Fruit fly (Drosophila melanogaster) whole organism, embryonic: ENCODE measurements around the gene Cyp4d14.

Experiments used
- Antp ChIP-seq: fragments of 200-800 bp; sonication (Bioruptor generic); optimal IDR thresholded peaks from 3 replicates; lab custom pipeline; 2016; ENCODE audit warnings: missing biosample characterization, missing genetic modification characterization
- Atf6 ChIP-seq: fragments of 200-800 bp; sonication (Bioruptor generic); IDR thresholded peaks from 2 replicates; pipeline ENCODE4 v1.3.6; 2022; ENCODE audit warnings: missing biosample characterization, missing genetic modification characterization
- CG11085 ChIP-seq: fragments of 200-800 bp; sonication (Bioruptor generic); IDR thresholded peaks from 2 replicates; pipeline ENCODE4 v1.3.6; 2022; ENCODE audit warnings: missing biosample characterization, missing genetic modification characterization
- CG12391 ChIP-seq: fragments of 200-800 bp; sonication (Bioruptor generic); optimal IDR thresholded peaks from 3 replicates; lab custom pipeline; 2018; ENCODE audit warnings: missing biosample characterization, mild to moderate bottlenecking, missing genetic modification characterization, moderate library complexity
- CG15073 ChIP-seq: fragments of 200-800 bp; sonication (Bioruptor generic); optimal IDR thresholded peaks from 2 replicates; lab custom pipeline; 2016; ENCODE audit warnings: missing biosample characterization, missing genetic modification characterization
- CG15601 ChIP-seq: fragments of 200-800 bp; sonication (Bioruptor generic); optimal IDR thresholded peaks from 3 replicates; lab custom pipeline; 2019; ENCODE audit warnings: missing biosample characterization, mild to moderate bottlenecking, missing genetic modification characterization, moderate library complexity
- CG1647 ChIP-seq: fragments of 200-800 bp; sonication (Bioruptor generic); optimal IDR thresholded peaks from 3 replicates; lab custom pipeline; 2016; ENCODE audit warnings: missing biosample characterization, missing genetic modification characterization
- CG16863 ChIP-seq: fragments of 200-800 bp; sonication (Bioruptor generic); optimal IDR thresholded peaks from 3 replicates; lab custom pipeline; 2016; ENCODE audit warnings: missing biosample characterization, missing genetic modification characterization
- CG17829 ChIP-seq: fragments of 200-800 bp; optimal IDR thresholded peaks from 2 replicates; lab custom pipeline; 2019; ENCODE audit warnings: missing biosample characterization, mild to moderate bottlenecking, missing genetic modification characterization, moderate library complexity
- CG30020 ChIP-seq: fragments of 200-800 bp; optimal IDR thresholded peaks from 2 replicates; lab custom pipeline; 2019; ENCODE audit warnings: missing biosample characterization, mild to moderate bottlenecking, missing genetic modification characterization, moderate library complexity
- CG30403 ChIP-seq: fragments of 200-800 bp; sonication (Bioruptor generic); optimal IDR thresholded peaks from 3 replicates; lab custom pipeline; 2016; ENCODE audit warnings: missing biosample characterization, missing genetic modification characterization
- CG32767 ChIP-seq: fragments of 200-800 bp; sonication (Bioruptor generic); IDR thresholded peaks from 2 replicates; pipeline ENCODE4 v1.3.6; 2022; ENCODE audit warnings: missing biosample characterization, missing genetic modification characterization
- CG34376 ChIP-seq: fragments of 200-800 bp; sonication (Bioruptor generic); optimal IDR thresholded peaks from 2 replicates; lab custom pipeline; 2018; ENCODE audit warnings: missing biosample characterization, mild to moderate bottlenecking, missing genetic modification characterization
- CG4360 ChIP-seq: fragments of 200-800 bp; sonication (Bioruptor generic); IDR thresholded peaks from 2 replicates; pipeline ENCODE4 v1.3.6; 2022; ENCODE audit warnings: missing biosample characterization, missing genetic modification characterization
- CG4424 ChIP-seq: fragments of 200-800 bp; sonication (Bioruptor generic); optimal IDR thresholded peaks from 3 replicates; lab custom pipeline; 2016; ENCODE audit warnings: missing biosample characterization, missing genetic modification characterization
- CG4707 ChIP-seq: fragments of 200-800 bp; sonication (Bioruptor generic); optimal IDR thresholded peaks from 2 replicates; lab custom pipeline; 2018; ENCODE audit warnings: missing biosample characterization, mild to moderate bottlenecking, missing genetic modification characterization, moderate library complexity
- CG7786 ChIP-seq: fragments of 200-800 bp; sonication (Bioruptor generic); optimal IDR thresholded peaks from 2 replicates; lab custom pipeline; 2016; ENCODE audit warnings: missing biosample characterization, missing genetic modification characterization
- CG7839 ChIP-seq: fragments of 200-800 bp; sonication (Bioruptor generic); optimal IDR thresholded peaks from 3 replicates; lab custom pipeline; 2018; ENCODE audit warnings: missing biosample characterization, mild to moderate bottlenecking, missing genetic modification characterization, moderate library complexity
- CG9797 ChIP-seq: fragments of 200-800 bp; sonication (Bioruptor generic); optimal IDR thresholded peaks from 3 replicates; lab custom pipeline; 2018; ENCODE audit warnings: missing biosample characterization, mild to moderate bottlenecking, missing genetic modification characterization
- Camta ChIP-seq: fragments of 200-800 bp; sonication (Bioruptor generic); optimal IDR thresholded peaks from 2 replicates; lab custom pipeline; 2016; ENCODE audit warnings: missing biosample characterization, missing genetic modification characterization
- CkIIα-i1 ChIP-seq: fragments of 200-800 bp; sonication (Bioruptor generic); IDR thresholded peaks from 2 replicates; pipeline ENCODE4 v1.3.6; 2022; ENCODE audit warnings: missing biosample characterization, missing genetic modification characterization
- Dad ChIP-seq: fragments of 200-800 bp; sonication (Bioruptor generic); optimal IDR thresholded peaks from 3 replicates; lab custom pipeline; 2016; ENCODE audit warnings: missing biosample characterization, missing genetic modification characterization
- Drgx ChIP-seq: fragments of 200-800 bp; sonication (Bioruptor generic); IDR thresholded peaks from 2 replicates; pipeline ENCODE4 v1.3.6; 2022; ENCODE audit warnings: missing biosample characterization, missing genetic modification characterization
- H2.0 ChIP-seq: fragments of 200-800 bp; sonication (Bioruptor generic); IDR thresholded peaks from 2 replicates; pipeline ENCODE4 v1.3.6; 2022; ENCODE audit warnings: missing biosample characterization, missing genetic modification characterization
- Hand ChIP-seq: fragments of 200-800 bp; sonication (Bioruptor generic); optimal IDR thresholded peaks from 2 replicates; lab custom pipeline; 2017; ENCODE audit warnings: mild to moderate bottlenecking, missing biosample characterization, missing genetic modification reagents, missing genetic modification characterization
- Neu2 ChIP-seq: fragments of 200-800 bp; sonication (Bioruptor generic); optimal IDR thresholded peaks from 3 replicates; lab custom pipeline; 2016; ENCODE audit warnings: missing biosample characterization, missing genetic modification characterization, borderline replicate concordance
- Nf-YB ChIP-seq: fragments of 200-800 bp; sonication (Bioruptor generic); optimal IDR thresholded peaks from 3 replicates; lab custom pipeline; 2019; ENCODE audit warnings: missing biosample characterization, mild to moderate bottlenecking, missing genetic modification characterization, moderate library complexity
- Nf-YC ChIP-seq: fragments of 200-800 bp; optimal IDR thresholded peaks from 3 replicates; lab custom pipeline; 2019; ENCODE audit warnings: missing biosample characterization, mild to moderate bottlenecking, missing genetic modification characterization, moderate library complexity
- NfI ChIP-seq: fragments of 200-800 bp; sonication (Bioruptor generic); optimal IDR thresholded peaks from 3 replicates; lab custom pipeline; 2018; ENCODE audit warnings: missing biosample characterization, mild to moderate bottlenecking, missing genetic modification characterization, moderate library complexity
- Optix ChIP-seq: fragments of 200-800 bp; sonication (Bioruptor generic); IDR thresholded peaks from 3 replicates; pipeline ENCODE4 v1.3.6; 2022; ENCODE audit warnings: missing biosample characterization, missing genetic modification characterization
- Rfx ChIP-seq: fragments of 200-800 bp; sonication (Bioruptor generic); IDR thresholded peaks from 2 replicates; pipeline ENCODE4 v1.3.6; 2022; ENCODE audit warnings: missing biosample characterization, missing genetic modification characterization
- Sry-β ChIP-seq: fragments of 200-800 bp; sonication (Bioruptor generic); optimal IDR thresholded peaks from 2 replicates; lab custom pipeline; 2018; ENCODE audit warnings: missing biosample characterization, mild to moderate bottlenecking, missing genetic modification characterization, moderate library complexity
- Sry-δ ChIP-seq: fragments of 200-800 bp; sonication (Bioruptor generic); optimal IDR thresholded peaks from 2 replicates; lab custom pipeline; 2016; ENCODE audit warnings: missing biosample characterization, missing genetic modification characterization
- Usf ChIP-seq: fragments of 200-800 bp; sonication (Bioruptor generic); optimal IDR thresholded peaks from 2 replicates; lab custom pipeline; 2017; ENCODE audit warnings: missing genotype, missing biosample characterization, missing genetic modification characterization
- Xbp1 ChIP-seq: fragments of 200-800 bp; sonication (Bioruptor generic); optimal IDR thresholded peaks from 3 replicates; lab custom pipeline; 2016; ENCODE audit warnings: missing biosample characterization, mild to moderate bottlenecking, missing genetic modification characterization
- ap ChIP-seq: fragments of 200-800 bp; sonication (Bioruptor generic); IDR thresholded peaks from 2 replicates; pipeline ENCODE4 v1.3.6; 2022; ENCODE audit warnings: missing biosample characterization, missing genetic modification characterization
- cato ChIP-seq: fragments of 200-800 bp; sonication (Bioruptor generic); optimal IDR thresholded peaks from 2 replicates; lab custom pipeline; 2016; ENCODE audit warnings: missing biosample characterization, missing genetic modification characterization, borderline replicate concordance
- chinmo ChIP-seq: fragments of 200-800 bp; sonication (Bioruptor generic); IDR thresholded peaks from 4 replicates; pipeline ENCODE4 v1.3.6; 2022; ENCODE audit warnings: missing biosample characterization, missing genetic modification characterization; ENCODE audit not compliant: partially characterized antibody
- chn ChIP-seq: fragments of 200-800 bp; sonication (Bioruptor generic); optimal IDR thresholded peaks from 2 replicates; lab custom pipeline; 2016; ENCODE audit warnings: missing biosample characterization, missing genetic modification characterization
- gt ChIP-seq: fragments of 200-800 bp; sonication (Bioruptor generic); IDR thresholded peaks from 2 replicates; pipeline ENCODE4 v1.3.6; 2022; ENCODE audit warnings: missing biosample characterization, missing genetic modification characterization
- hbn ChIP-seq: fragments of 200-800 bp; sonication (Bioruptor generic); IDR thresholded peaks from 2 replicates; pipeline ENCODE4 v1.3.6; 2022; ENCODE audit warnings: missing biosample characterization, missing genetic modification characterization; ENCODE audit not compliant: partially characterized antibody
- inv ChIP-seq: fragments of 200-800 bp; sonication (Bioruptor generic); IDR thresholded peaks from 2 replicates; pipeline ENCODE4 v1.3.6; 2022; ENCODE audit warnings: missing biosample characterization, missing genetic modification characterization; ENCODE audit not compliant: partially characterized antibody
- kay ChIP-seq: fragments of 200-800 bp; sonication (Bioruptor generic); optimal IDR thresholded peaks from 2 replicates; lab custom pipeline; 2016; ENCODE audit warnings: missing biosample characterization, missing genetic modification characterization
- nmo ChIP-seq: fragments of 200-800 bp; sonication (Bioruptor generic); optimal IDR thresholded peaks from 2 replicates; lab custom pipeline; 2018; ENCODE audit warnings: missing biosample characterization, mild to moderate bottlenecking, missing genetic modification characterization, moderate library complexity
- p53 ChIP-seq: fragments of 200-800 bp; sonication (Bioruptor generic); optimal IDR thresholded peaks from 2 replicates; lab custom pipeline; 2016; ENCODE audit warnings: missing biosample characterization, missing genetic modification characterization
- pros ChIP-seq: fragments of 200-800 bp; sonication (Bioruptor generic); optimal IDR thresholded peaks from 3 replicates; lab custom pipeline; 2019; ENCODE audit warnings: missing biosample characterization, mild to moderate bottlenecking, missing genetic modification characterization, moderate library complexity
- salm ChIP-seq: fragments of 200-800 bp; sonication (Bioruptor generic); optimal IDR thresholded peaks from 2 replicates; lab custom pipeline; 2018; ENCODE audit warnings: missing biosample characterization, mild to moderate bottlenecking, missing genetic modification characterization
- sim ChIP-seq: fragments of 200-800 bp; sonication (Bioruptor generic); IDR thresholded peaks from 2 replicates; pipeline ENCODE4 v1.3.6; 2022; ENCODE audit warnings: missing biosample characterization, missing genetic modification characterization
- stwl ChIP-seq: fragments of 200-800 bp; sonication (Bioruptor generic); optimal IDR thresholded peaks from 3 replicates; lab custom pipeline; 2018; ENCODE audit warnings: missing biosample characterization, mild to moderate bottlenecking, missing genetic modification characterization, moderate library complexity

The Cyp4d14 gene

dm6 chrX:2134965-2135758, 40.0 kb downstream of the Cyp4d14 start (continued):
- peak; percentile 39 for TF ChIP-seq CG4707 (GFP tag; lab: Kevin White, UChicago)
- TF ChIP-seq chn (GFP tag; lab: Kevin White, UChicago), result peak; percentile 83
- TF ChIP-seq Atf6 (GFP tag; lab: Robert Waterston, UW), result peak; percentile 92
- TF ChIP-seq sim (GFP tag; lab: Robert Waterston, UW), result peak; percentile 64
- peak; percentile 87 for TF ChIP-seq CG4424 (GFP tag; lab: Kevin White, UChicago)
- peak; percentile 77 for TF ChIP-seq CG16863 (GFP tag; lab: Kevin White, UChicago)
- peak; percentile 64 for TF ChIP-seq CG30020 (tag; lab: Kevin White, UChicago)
- peak; percentile 93 for TF ChIP-seq CG12391
- peak; percentile 87 for TF ChIP-seq Nf-YC
- no peak for TF ChIP-seq gt (GFP tag; lab: Robert Waterston, UW)
- no peak for TF ChIP-seq CkIIα-i1
- peak; percentile 76 for TF ChIP-seq Dad (GFP tag; lab: Kevin White, UChicago)
- peak; percentile 63 for TF ChIP-seq CG15073 (GFP tag; lab: Kevin White, UChicago)
- TF ChIP-seq inv (GFP tag; lab: Robert Waterston, UW), result no peak
- peak; percentile 67 for TF ChIP-seq cato (GFP tag; lab: Kevin White, UChicago)
- TF ChIP-seq CG1647 (GFP tag; lab: Kevin White, UChicago), result peak; percentile 54
- TF ChIP-seq Xbp1 (GFP tag; lab: Kevin White, UChicago), result peak; percentile 86
- TF ChIP-seq CG11085 (GFP tag; lab: Robert Waterston, UW), result peak; percentile 71
- TF ChIP-seq Neu2, result peak; percentile 44
- peak; percentile 88 for TF ChIP-seq salm (tag; lab: Kevin White, UChicago)
- TF ChIP-seq NfI, result peak; percentile 89
- peak; percentile 94 for TF ChIP-seq pros (GFP tag; lab: Kevin White, UChicago)
- peak; percentile 89 for TF ChIP-seq CG30403 (GFP tag; lab: Kevin White, UChicago)
- peak; percentile 83 for TF ChIP-seq Drgx
- peak; percentile 88 for TF ChIP-seq Camta (GFP tag; lab: Kevin White, UChicago)
- TF ChIP-seq CG34376 (GFP tag; lab: Kevin White, UChicago), result peak; percentile 91
- TF ChIP-seq H2.0, result peak; percentile 73
- TF ChIP-seq Optix, result peak; percentile 39; the same call in 2 of the 3 replicates
- TF ChIP-seq kay (GFP tag; lab: Kevin White, UChicago), result peak; percentile 75
- peak; percentile 86 for TF ChIP-seq CG32767 (GFP tag; lab: Robert Waterston, UW)
- peak; percentile 75 for TF ChIP-seq ap (GFP tag; lab: Robert Waterston, UW)
- TF ChIP-seq hbn (GFP tag; lab: Robert Waterston, UW), result no peak
- peak; percentile 94 for TF ChIP-seq CG17829 (tag; lab: Kevin White, UChicago)
- peak; percentile 92 for TF ChIP-seq nmo
- peak; percentile 78 for TF ChIP-seq Antp
- peak; percentile 89 for TF ChIP-seq Rfx (GFP tag; lab: Robert Waterston, UW)
- peak; percentile 53 for TF ChIP-seq Sry-δ (GFP tag; lab: Kevin White, UChicago)
- peak; percentile 90 for TF ChIP-seq Hand (GFP tag; lab: Kevin White, UChicago)
- peak; percentile 88 for TF ChIP-seq CG15601 (tag; lab: Kevin White, UChicago)
- TF ChIP-seq Sry-β (GFP tag; lab: Kevin White, UChicago), result peak; percentile 40
- TF ChIP-seq Nf-YB, result peak; percentile 74
- TF ChIP-seq CG9797 (GFP tag; lab: Kevin White, UChicago), result peak; percentile 0
- TF ChIP-seq Usf (GFP tag; lab: Kevin White, UChicago), result peak; percentile 74
- peak; percentile 93 for TF ChIP-seq CG7839
- TF ChIP-seq chinmo, result peak; percentile 85; the same call in 3 of the 4 replicates
- peak; percentile 53 for TF ChIP-seq stwl
- peak; percentile 84 for TF ChIP-seq CG7786 (GFP tag; lab: Kevin White, UChicago)
- TF ChIP-seq p53 (GFP tag; lab: Kevin White, UChicago), result peak; percentile 51
- peak; percentile 85 for TF ChIP-seq CG4360 (GFP tag; lab: Robert Waterston, UW)
